Worm (Caenorhabditis elegans) whole organism, late embryonic: ENCODE measurements around the gene ZK856.4.

ENCODE experiments used
- ceh-2 ChIP-seq: sonication (generic microtip); optimal IDR thresholded peaks from 2 replicates; lab custom pipeline; 2016; ENCODE audit warnings: missing genotype, missing genetic modification characterization, missing compliant biosample characterization
- elt-2 ChIP-seq: sonication (generic microtip); optimal IDR thresholded peaks from 2 replicates; lab custom pipeline; 2016; ENCODE audit warnings: missing genetic modification reagents, missing genetic modification characterization, missing compliant biosample characterization
- hlh-30 ChIP-seq: sonication (generic microtip); optimal IDR thresholded peaks from 2 replicates; lab custom pipeline; 2017; ENCODE audit warnings: antibody characterized with exemption, missing genetic modification characterization, missing compliant biosample characterization; ENCODE audit not compliant: insufficient read depth
- hlh-6 ChIP-seq: sonication (generic microtip); optimal IDR thresholded peaks from 2 replicates; lab custom pipeline; 2016; ENCODE audit warnings: missing genotype, missing genetic modification characterization, missing compliant biosample characterization
- unc-86 ChIP-seq: sonication (generic microtip); optimal IDR thresholded peaks from 2 replicates; lab custom pipeline; 2016; ENCODE audit warnings: missing genetic modification characterization, missing compliant biosample characterization

DNA sequence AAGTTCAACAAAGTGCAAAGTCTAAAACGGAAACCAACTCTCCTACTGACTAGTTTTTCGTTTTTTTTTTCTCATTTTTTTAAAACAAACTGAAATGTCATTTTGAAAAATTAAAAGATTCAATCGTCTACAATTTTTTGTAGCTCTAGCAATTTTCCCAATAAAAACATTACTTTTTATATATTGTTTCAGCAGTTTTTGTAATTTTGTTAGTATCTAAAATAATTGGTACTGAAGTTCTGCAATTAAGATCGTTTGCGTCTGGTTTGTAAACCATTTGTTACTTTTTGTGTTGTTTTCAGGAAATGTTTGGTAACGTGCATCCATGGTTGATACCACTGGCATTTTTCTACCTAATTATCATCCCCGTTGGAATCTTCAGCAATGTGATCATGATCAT, 24.6 kb upstream of the ZK856.4 start, which contains the start of gene srsx-30:
- no peak for TF ChIP-seq hlh-30 (tag; lab: Kevin White, UChicago)
- TF ChIP-seq elt-2, result no peak
- TF ChIP-seq hlh-6 (tag; lab: Kevin White, UChicago), result no peak
- TF ChIP-seq unc-86 (tag; lab: Kevin White, UChicago), result no peak
- no peak for TF ChIP-seq ceh-2
